Fruit fly (Drosophila melanogaster): ENCODE data around the gene CG13078.

CG13078 gene

DNA sequence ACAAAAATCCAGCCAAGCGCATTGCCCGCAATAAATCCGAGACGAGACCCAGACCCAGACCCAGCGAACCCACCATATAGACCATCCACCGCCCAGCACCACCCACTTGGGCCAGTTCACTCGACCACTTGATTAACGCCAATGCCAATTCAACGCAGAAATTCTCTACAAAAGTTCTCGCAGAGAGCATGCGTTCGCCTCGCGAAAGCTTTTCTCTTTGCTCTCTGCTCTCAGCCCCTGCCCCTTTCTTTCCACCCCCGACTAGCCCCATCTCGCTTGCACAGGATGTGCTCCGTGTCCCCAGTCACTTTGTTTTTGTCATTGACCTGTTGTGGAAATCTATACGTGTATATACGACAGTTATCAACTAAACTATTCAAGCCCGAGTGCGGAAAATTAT lies 44.1 kb upstream of the CG13078 start (continued):
- no peak for TF ChIP-seq CG31224 (GFP tag; IDR thresholded peaks at IDR 0.05)
- no peak for TF ChIP-seq Elba2 (GFP tag; optimal IDR thresholded peaks at IDR 0.05)
- no peak for TF ChIP-seq Ssrp (tag; optimal IDR thresholded peaks at IDR 0.05)
- TF ChIP-seq pzg (GFP tag; optimal IDR thresholded peaks at IDR 0.05), result peak; percentile 12
- TF ChIP-seq CG13287 (GFP tag; IDR thresholded peaks at IDR 0.05; ENCODE audit: partially characterized antibody), result peak; percentile 24; the same call in 1 of the 2 replicates
- TF ChIP-seq Dref (GFP tag; IDR thresholded peaks at IDR 0.05), result 0 out of 2 replicates have a peak, but pooled peaks have one; percentile 22
- TF ChIP-seq abd-A (tag; optimal IDR thresholded peaks at IDR 0.05), result peak; percentile 46
- TF ChIP-seq slou (GFP tag; optimal IDR thresholded peaks at IDR 0.05), result no peak
- TF ChIP-seq tup (GFP tag; optimal IDR thresholded peaks at IDR 0.05), result no peak
- no peak for TF ChIP-seq sna (GFP tag; IDR thresholded peaks at IDR 0.05; ENCODE audit: partially characterized antibody)
- no peak for TF ChIP-seq B-H2 (GFP tag; optimal IDR thresholded peaks at IDR 0.05)
- TF ChIP-seq CG4282 (GFP tag; optimal IDR thresholded peaks at IDR 0.05), result no peak
- no peak for TF ChIP-seq BEAF-32 (GFP tag; optimal IDR thresholded peaks at IDR 0.05)
- TF ChIP-seq CG2202 (tag; optimal IDR thresholded peaks at IDR 0.05), result no peak
- 0 out of 2 replicates have a peak, but pooled peaks have one; percentile 15 for TF ChIP-seq CG4404 (GFP tag; IDR thresholded peaks at IDR 0.05)
- TF ChIP-seq CG8924 (tag; optimal IDR thresholded peaks at IDR 0.05), result no peak
- TF ChIP-seq Fer1 (GFP tag; optimal IDR thresholded peaks at IDR 0.05), result no peak
- TF ChIP-seq CG32767 (GFP tag; IDR thresholded peaks at IDR 0.05), result peak; percentile 35; the same call in 1 of the 2 replicates
- no peak for TF ChIP-seq exex (tag; optimal IDR thresholded peaks at IDR 0.05)
- TF ChIP-seq Xrp1 (GFP tag; IDR thresholded peaks at IDR 0.05), result no peak
- peak; percentile 19; the same call in 1 of the 2 replicates for TF ChIP-seq onecut (GFP tag; IDR thresholded peaks at IDR 0.05)
- TF ChIP-seq Doc3 (GFP tag; IDR thresholded peaks at IDR 0.05; ENCODE audit: partially characterized antibody), result no peak
- TF ChIP-seq lov (optimal IDR thresholded peaks at IDR 0.05), result no peak
- TF ChIP-seq lov (GFP tag; IDR thresholded peaks at IDR 0.05), result no peak
- no peak for TF ChIP-seq al (GFP tag; IDR thresholded peaks at IDR 0.05)

DNA sequence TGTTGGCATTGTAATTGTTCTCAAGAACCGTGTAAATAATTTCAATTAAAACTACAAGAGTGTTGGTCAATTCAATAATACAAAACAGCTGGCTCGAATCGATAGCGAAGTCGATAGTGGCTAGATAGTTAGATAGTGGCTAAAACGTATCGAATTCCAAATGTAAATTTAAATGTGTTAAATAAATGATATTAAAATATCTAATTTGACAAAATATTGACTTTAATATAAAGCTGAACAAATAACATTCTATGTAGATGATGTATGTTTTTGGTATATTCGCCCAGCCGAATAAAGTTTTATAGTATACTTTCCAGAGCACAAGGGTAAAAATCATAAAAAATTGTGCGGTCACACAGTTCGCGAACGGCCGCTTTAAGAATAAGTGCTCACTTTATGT lies 37.4 kb upstream of the CG13078 start, which contains the start of the genes Dpm1 and CG10137:
Dpm1 (minus strand) TSS at position 53 of the 400 bp plus-strand sequence.
CG10137 (plus strand) TSS at position 371 of the 400 bp plus-strand sequence.
- TF ChIP-seq crp (GFP tag; optimal IDR thresholded peaks at IDR 0.05) (peak; percentile 82 to 94), Myb (GFP tag; optimal IDR thresholded peaks at IDR 0.05) (peak; percentile 65), sd (tag; optimal IDR thresholded peaks at IDR 0.05) (peak; percentile 11), Med (GFP tag) (peak; percentile 66), B-H2 (GFP tag; optimal IDR thresholded peaks at IDR 0.05) (no peak), sens (GFP tag) (peak; percentile 48), ranshi (GFP tag; IDR thresholded peaks at IDR 0.05) (no peak), chn (GFP tag; optimal IDR thresholded peaks at IDR 0.05) (no peak), CG15514 (GFP tag; optimal IDR thresholded peaks at IDR 0.05) (peak; percentile 46), CrebB (tag; optimal IDR thresholded peaks at IDR 0.05) (peak; percentile 6), zen2 (GFP tag; IDR thresholded peaks at IDR 0.05; ENCODE audit: partially characterized antibody) (peak; percentile 53; the same call in 1 of the 3 replicates), chinmo (GFP tag; IDR thresholded peaks at IDR 0.05; ENCODE audit: partially characterized antibody) (0 out of 4 replicates have a peak, but pooled peaks have one; percentile 43), Hr78 (GFP tag; optimal IDR thresholded peaks at IDR 0.05) (no peak), CG6791 (GFP tag; IDR thresholded peaks at IDR 0.05; ENCODE audit: partially characterized antibody) (peak; percentile 64), lbe (GFP tag; optimal IDR thresholded peaks at IDR 0.05) (peak; percentile 63), knrl (GFP tag; IDR thresholded peaks at IDR 0.05; ENCODE audit: partially characterized antibody) (peak; percentile 60), Deaf1 (tag; optimal IDR thresholded peaks at IDR 0.05) (peak; percentile 10), gro (GFP tag; optimal IDR thresholded peaks at IDR 0.05) (no peak), CG18476 (GFP tag; optimal IDR thresholded peaks at IDR 0.05) (no peak), CG2875 (GFP tag; optimal IDR thresholded peaks at IDR 0.05) (no peak), pita (GFP tag; optimal IDR thresholded peaks at IDR 0.05) (no peak), CG34224 (GFP tag; IDR thresholded peaks at IDR 0.05; ENCODE audit: partially characterized antibody) (peak; percentile 75), CG4617 (GFP tag; optimal IDR thresholded peaks at IDR 0.05; ENCODE audit: borderline replicate concordance) (peak; percentile 56), CoRest (tag; optimal IDR thresholded peaks at IDR 0.05) (peak; percentile 44), CG31224 (GFP tag; IDR thresholded peaks at IDR 0.05) (no peak), CG2129 (GFP tag; IDR thresholded peaks at IDR 0.05; ENCODE audit: partially characterized antibody) (peak; percentile 78), BEAF-32 (GFP tag; optimal IDR thresholded peaks at IDR 0.05) (peak; percentile 82), exex (tag; optimal IDR thresholded peaks at IDR 0.05) (peak; percentile 39)
